Worm (Caenorhabditis elegans) whole organism, L3 larva: ENCODE results near the gene B0524.5.

Experiments
- nhr-237 ChIP-seq: fragments of 150-350 bp; optimal IDR thresholded peaks from 2 replicates; lab custom pipeline; 2014; ENCODE audit warnings: missing biosample characterization, missing genetic modification characterization
- snpc-4 ChIP-seq: fragments of 150-350 bp; optimal IDR thresholded peaks from 2 replicates; lab custom pipeline; 2014; ENCODE audit warnings: missing biosample characterization, missing genetic modification characterization
- unc-62 ChIP-seq: fragments of 150-350 bp; sonication (generic microtip); optimal IDR thresholded peaks from 4 replicates; lab custom pipeline; 2014; ENCODE audit warnings: missing biosample characterization, missing genetic modification reagents, missing genetic modification characterization

- TF ChIP-seq nhr-237: no peak
- peak; percentile 39 for TF ChIP-seq unc-62 (GFP tag; lab: Kevin White, UChicago)
- peak; percentile 73 for TF ChIP-seq snpc-4
These were observed 27.5 kb upstream of the B0524.5 start for ce11 chrIII:1921136-1921680.
